Worm (Caenorhabditis elegans) whole organism, L1 larva: Measurements from ENCODE around the gene scl-13.
A peak's percentile ranks its signal among the peaks of the same experiment; 100 is the strongest.

Experiments used
- C16A3.4 ChIP-seq: fragments of 150-350 bp; optimal IDR thresholded peaks from 2 replicates; lab custom pipeline; 2014; ENCODE audit warnings: missing biosample characterization, missing genetic modification characterization
- C34B4.2 ChIP-seq: sonication (generic microtip); optimal IDR thresholded peaks from 2 replicates; lab custom pipeline; 2017; ENCODE audit warnings: mild to moderate bottlenecking, missing genetic modification characterization, missing compliant biosample characterization
- alr-1 ChIP-seq: fragments of 200-800 bp; sonication (Bioruptor generic); optimal IDR thresholded peaks from 2 replicates; lab custom pipeline; 2018; ENCODE audit warnings: borderline replicate concordance, mild to moderate bottlenecking, missing genetic modification characterization, missing compliant biosample characterization
- ceh-82 ChIP-seq, 3 experiments: fragments of 150-350 bp in 1 of 3; sonication (generic microtip) in 2 of 3; optimal IDR thresholded peaks; 2 replicates each; lab custom pipeline; 2014 to 2017; ENCODE audit warnings: missing biosample characterization in 3 of 3, missing genetic modification characterization in 3 of 3
- ceh-88 ChIP-seq: fragments of 200-800 bp; sonication (Bioruptor generic); IDR thresholded peaks from 2 replicates; pipeline ENCODE4 v1.3.6; 2022; ENCODE audit warnings: missing genetic modification characterization, missing compliant biosample characterization
- ceh-90 ChIP-seq: sonication (generic microtip); optimal IDR thresholded peaks from 2 replicates; lab custom pipeline; 2016; ENCODE audit warnings: missing genetic modification characterization, missing compliant biosample characterization
- dpl-1 ChIP-seq, 3 experiments: fragments of 150-350 bp in 2 of 3; sonication (generic microtip) in 1 of 3; optimal IDR thresholded peaks; 2 replicates each; lab custom pipeline; 2014 to 2017; ENCODE audit warnings: missing biosample characterization in 3 of 3, missing genetic modification characterization in 3 of 3, missing genetic modification reagents in 3 of 3
- dsc-1 ChIP-seq: sonication (generic microtip); optimal IDR thresholded peaks from 2 replicates; lab custom pipeline; 2016; ENCODE audit warnings: mild to moderate bottlenecking, missing genetic modification characterization, missing compliant biosample characterization
- efl-1 ChIP-seq, 4 experiments: fragments of 150-350 bp; optimal IDR thresholded peaks in 3 of 4; peaks in 1 of 4; 1 replicate in 1 of 4; 2 replicates in 3 of 4; lab custom pipeline; 2014; ENCODE audit warnings: missing biosample characterization in 2 of 4, missing genetic modification characterization in 2 of 4, missing genetic modification reagents in 2 of 4
- egl-13 ChIP-seq: sonication (generic microtip); optimal IDR thresholded peaks from 2 replicates; lab custom pipeline; 2016; ENCODE audit warnings: missing genotype, missing genetic modification reagents, missing genetic modification characterization, missing compliant biosample characterization
- egl-27 ChIP-seq, 2 experiments: fragments of 150-350 bp in 1 of 2; sonication (generic microtip); optimal IDR thresholded peaks; 3 replicates each; lab custom pipeline; 2017 to 2018; ENCODE audit warnings: missing biosample characterization in 2 of 2, missing genetic modification characterization in 2 of 2, missing genetic modification reagents in 2 of 2
- elt-3 ChIP-seq, 6 experiments: fragments of 150-350 bp in 1 of 6; sonication (generic microtip); optimal IDR thresholded peaks; 2 replicates each; lab custom pipeline; 2017 to 2018; ENCODE audit warnings: missing biosample characterization in 6 of 6, missing genetic modification characterization in 6 of 6, inconsistent platforms in 1 of 6
- ets-5 ChIP-seq: fragments of 200-800 bp; sonication (Bioruptor generic); IDR thresholded peaks from 2 replicates; pipeline ENCODE4 v1.3.6; 2022; ENCODE audit warnings: missing genetic modification characterization, missing compliant biosample characterization
- fkh-4 ChIP-seq: sonication (generic microtip); optimal IDR thresholded peaks from 2 replicates; lab custom pipeline; 2016; ENCODE audit warnings: missing compliant biosample characterization, missing genetic modification characterization, borderline replicate concordance
- fkh-8 ChIP-seq: sonication (generic microtip); optimal IDR thresholded peaks from 2 replicates; lab custom pipeline; 2016; ENCODE audit warnings: mild to moderate bottlenecking, missing genetic modification characterization, missing compliant biosample characterization
- hlh-4 ChIP-seq: sonication (generic microtip); optimal IDR thresholded peaks from 2 replicates; lab custom pipeline; 2016; ENCODE audit warnings: mild to moderate bottlenecking, missing genetic modification characterization, missing compliant biosample characterization
- isw-1 ChIP-seq: fragments of 200-800 bp; sonication (Bioruptor generic); IDR thresholded peaks from 2 replicates; pipeline ENCODE4 v1.3.6; 2022; ENCODE audit warnings: missing genetic modification characterization, missing compliant biosample characterization
- lin-13 ChIP-seq: fragments of 150-350 bp; optimal IDR thresholded peaks from 2 replicates; lab custom pipeline; 2014; ENCODE audit warnings: missing biosample characterization, missing genetic modification reagents, missing genetic modification characterization
- lin-14 ChIP-seq: fragments of 200-800 bp; sonication (Bioruptor generic); optimal IDR thresholded peaks from 2 replicates; lab custom pipeline; 2018; ENCODE audit warnings: mild to moderate bottlenecking, missing genetic modification characterization, moderate library complexity, missing compliant biosample characterization
- lsy-2 ChIP-seq, 2 experiments: fragments of 150-350 bp; optimal IDR thresholded peaks; 2 replicates each; lab custom pipeline; 2014; ENCODE audit warnings: missing biosample characterization in 2 of 2, missing genetic modification characterization in 2 of 2
- mab-9 ChIP-seq: fragments of 200-800 bp; sonication (Bioruptor generic); IDR thresholded peaks from 2 replicates; pipeline ENCODE4 v1.3.6; 2022; ENCODE audit warnings: missing genetic modification reagents, missing genetic modification characterization, missing compliant biosample characterization
- mdl-1 ChIP-seq, 2 experiments: fragments of 150-350 bp; optimal IDR thresholded peaks; 2 replicates each; lab custom pipeline; 2014 to 2017; ENCODE audit warnings: missing biosample characterization in 2 of 2, missing genetic modification characterization in 2 of 2, inconsistent platforms in 1 of 2
- mef-2 ChIP-seq: fragments of 150-350 bp; optimal IDR thresholded peaks from 2 replicates; lab custom pipeline; 2014; ENCODE audit warnings: missing biosample characterization, missing genetic modification characterization
- nhr-11 ChIP-seq: fragments of 150-350 bp; optimal IDR thresholded peaks from 2 replicates; lab custom pipeline; 2014; ENCODE audit warnings: missing biosample characterization, missing genetic modification characterization
- nhr-12 ChIP-seq: sonication (generic microtip); optimal IDR thresholded peaks from 2 replicates; lab custom pipeline; 2017; ENCODE audit warnings: missing biosample characterization, missing genetic modification characterization
- nhr-19 ChIP-seq: fragments of 200-800 bp; sonication (Bioruptor generic); conservative IDR thresholded peaks from 2 replicates; pipeline ENCODE4 v1.3.6; 2022; ENCODE audit warnings: missing genetic modification characterization, missing compliant biosample characterization
- nhr-20 ChIP-seq: sonication (generic microtip); optimal IDR thresholded peaks from 2 replicates; lab custom pipeline; 2016; ENCODE audit warnings: mild to moderate bottlenecking, missing genetic modification characterization, missing compliant biosample characterization
- nhr-237 ChIP-seq: fragments of 150-350 bp; optimal IDR thresholded peaks from 2 replicates; lab custom pipeline; 2014; ENCODE audit warnings: missing biosample characterization, missing genetic modification characterization
- nhr-28 ChIP-seq: fragments of 150-350 bp; optimal IDR thresholded peaks from 2 replicates; lab custom pipeline; 2014; ENCODE audit warnings: missing biosample characterization, missing genetic modification characterization
- nhr-47 ChIP-seq: sonication (generic microtip); optimal IDR thresholded peaks from 2 replicates; lab custom pipeline; 2016; ENCODE audit warnings: mild to moderate bottlenecking, missing genetic modification characterization, moderate library complexity, missing compliant biosample characterization
- nhr-71 ChIP-seq: sonication (generic microtip); optimal IDR thresholded peaks from 2 replicates; lab custom pipeline; 2016; ENCODE audit warnings: mild to moderate bottlenecking, missing genetic modification characterization, moderate library complexity, missing compliant biosample characterization
- nhr-77 ChIP-seq: fragments of 150-350 bp; optimal IDR thresholded peaks from 2 replicates; lab custom pipeline; 2014; ENCODE audit warnings: missing biosample characterization, missing genetic modification characterization
- pag-3 ChIP-seq: sonication (generic microtip); optimal IDR thresholded peaks from 2 replicates; lab custom pipeline; 2017; ENCODE audit warnings: missing genetic modification characterization, mild to moderate bottlenecking, missing compliant biosample characterization, antibody characterized with exemption, borderline replicate concordance; ENCODE audit not compliant: insufficient read depth
- pax-3 ChIP-seq: fragments of 200-800 bp; sonication (Bioruptor generic); optimal IDR thresholded peaks from 2 replicates; lab custom pipeline; 2018; ENCODE audit warnings: mild to moderate bottlenecking, missing genetic modification characterization, moderate library complexity, missing compliant biosample characterization
- pqm-1 ChIP-seq: sonication (generic microtip); optimal IDR thresholded peaks from 3 replicates; lab custom pipeline; 2017; ENCODE audit warnings: missing biosample characterization, missing genetic modification characterization
- snpc-4 ChIP-seq: fragments of 150-350 bp; optimal IDR thresholded peaks from 2 replicates; lab custom pipeline; 2014; ENCODE audit warnings: missing biosample characterization, missing genetic modification characterization
- sup-37 ChIP-seq: fragments of 200-800 bp; sonication (Bioruptor generic); optimal IDR thresholded peaks from 2 replicates; lab custom pipeline; 2018; ENCODE audit warnings: mild to moderate bottlenecking, missing genetic modification characterization, missing compliant biosample characterization
- swsn-7 ChIP-seq: sonication (generic microtip); optimal IDR thresholded peaks from 2 replicates; lab custom pipeline; 2016; ENCODE audit warnings: missing genetic modification characterization, missing compliant biosample characterization
- tbx-2 ChIP-seq: sonication (generic microtip); optimal IDR thresholded peaks from 2 replicates; lab custom pipeline; 2016; ENCODE audit warnings: missing genetic modification characterization, missing compliant biosample characterization
- unc-130 ChIP-seq: fragments of 150-350 bp; optimal IDR thresholded peaks from 2 replicates; lab custom pipeline; 2017; ENCODE audit warnings: missing biosample characterization, missing genetic modification characterization, inconsistent platforms
- unc-30 ChIP-seq: sonication (generic microtip); optimal IDR thresholded peaks from 2 replicates; lab custom pipeline; 2017; ENCODE audit warnings: missing biosample characterization, missing genetic modification characterization
- xbp-1 ChIP-seq: sonication (generic microtip); optimal IDR thresholded peaks from 2 replicates; lab custom pipeline; 2016; ENCODE audit warnings: missing genetic modification characterization, missing compliant biosample characterization
- zag-1 ChIP-seq: fragments of 150-350 bp; optimal IDR thresholded peaks from 2 replicates; lab custom pipeline; 2014; ENCODE audit warnings: missing biosample characterization, missing genetic modification characterization

Gene scl-13

DNA sequence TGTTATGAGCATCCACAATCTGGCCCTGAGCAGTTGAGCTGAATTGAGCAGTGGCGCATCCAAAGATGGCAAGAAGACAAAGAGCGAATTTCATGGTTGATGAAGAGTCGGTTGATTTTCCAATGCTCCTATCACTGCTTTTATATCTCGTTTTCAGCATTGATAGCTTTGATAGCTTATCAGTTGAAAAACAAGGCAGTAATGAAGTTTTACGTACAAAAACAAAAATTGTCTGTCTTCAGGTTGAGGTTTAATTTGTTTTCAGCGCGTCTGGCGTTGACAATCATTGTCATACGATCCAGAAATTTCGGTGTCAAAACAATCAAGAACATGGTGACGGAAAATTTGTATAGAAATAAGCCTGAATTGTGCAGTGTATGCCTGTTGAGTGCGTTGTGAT lies at the start of gene scl-13:
scl-13 (minus strand) TSS at position 101 of the 400 bp plus-strand sequence.
- no peak for TF ChIP-seq snpc-4

- TF ChIP-seq nhr-71 (tag; lab: Kevin White, UChicago) (peak; percentile 32), xbp-1 (tag; lab: Kevin White, UChicago) (no peak), dsc-1 (tag; lab: Kevin White, UChicago) (peak; percentile 62), nhr-47 (peak; percentile 12), nhr-28 (tag; lab: Kevin White, UChicago) (no peak), unc-30 (tag; lab: Kevin White, UChicago) (no peak), fkh-8 (tag; lab: Kevin White, UChicago) (peak; percentile 69), hlh-4 (tag; lab: Kevin White, UChicago) (peak; percentile 18), mef-2 (tag; lab: Kevin White, UChicago) (no peak)
Observed at ce11 chrV:3860123-3860522, 48.7 kb upstream of the scl-13 start, which contains the start of gene nhr-189. nhr-189 (minus strand) TSS chrV:3860243.

ce11 chrV:3857778-3858177 lies 46.3 kb upstream of the scl-13 start, which contains the start of gene nhr-188:
nhr-188 (minus strand) TSS chrV:3857861.
- TF ChIP-seq nhr-47: peak; percentile 43
- TF ChIP-seq nhr-71 (tag; lab: Kevin White, UChicago): peak; percentile 45
- TF ChIP-seq nhr-237 (tag; lab: Kevin White, UChicago): no peak
- TF ChIP-seq dsc-1 (tag; lab: Kevin White, UChicago): peak; percentile 86
- peak; percentile 72 for TF ChIP-seq fkh-8 (tag; lab: Kevin White, UChicago)
- no peak for TF ChIP-seq ceh-88 (GFP tag; lab: Robert Waterston, UW)
- TF ChIP-seq zag-1 (tag; lab: Kevin White, UChicago): no peak
- TF ChIP-seq pag-3 (tag; lab: Kevin White, UChicago): no peak

DNA sequence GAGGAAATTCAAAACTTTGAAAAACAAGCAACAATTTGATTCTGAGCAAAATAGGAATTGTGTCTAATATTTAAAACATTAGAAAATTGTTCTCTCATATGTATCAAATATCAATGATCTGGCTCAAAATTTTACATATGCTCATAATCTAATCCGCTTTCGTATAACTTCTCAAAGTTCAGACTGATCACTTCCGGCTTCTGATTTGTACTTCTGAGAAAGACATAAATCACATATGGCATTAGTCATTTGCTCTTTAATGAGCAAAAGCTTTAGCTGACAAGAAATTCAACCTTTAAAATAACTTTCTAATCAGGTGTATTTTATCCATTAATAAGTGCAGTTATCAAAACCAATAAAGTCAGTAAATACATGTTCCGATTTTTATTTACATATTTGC lies 44.5 kb upstream of the scl-13 start:
- TF ChIP-seq ceh-90 (tag; lab: Kevin White, UChicago) (no peak), efl-1 (optimal IDR thresholded peaks at IDR 0.05; lab: Kevin White, UChicago) (no peak), efl-1 (GFP tag; optimal IDR thresholded peaks at IDR 0.05 in 1 of 2; lab: Kevin White, UChicago) (no peak), dpl-1 (GFP tag; optimal IDR thresholded peaks at IDR 0.05; lab: Kevin White, UChicago) (no peak), nhr-71 (tag; lab: Kevin White, UChicago) (peak; percentile 78), C34B4.2 (tag; lab: Kevin White, UChicago) (no peak), ceh-82 (tag; optimal IDR thresholded peaks at IDR 0.05; lab: Kevin White, UChicago) (no peak), egl-27 (tag; optimal IDR thresholded peaks at IDR 0.05; lab: Kevin White, UChicago) (no peak), mdl-1 (tag; optimal IDR thresholded peaks at IDR 0.05; lab: Kevin White, UChicago) (no peak), nhr-28 (tag; lab: Kevin White, UChicago) (no peak), unc-130 (tag; lab: Kevin White, UChicago) (no peak), nhr-47 (peak; percentile 76), egl-13 (peak; percentile 41), nhr-20 (tag; lab: Kevin White, UChicago) (peak; percentile 48), fkh-8 (tag; lab: Kevin White, UChicago) (peak; percentile 97), nhr-11 (tag; lab: Kevin White, UChicago) (peak; percentile 39), nhr-12 (tag; lab: Kevin White, UChicago) (no peak), isw-1 (no peak), lin-13 (GFP tag; lab: Kevin White, UChicago) (no peak), sup-37 (GFP tag; lab: Kevin White, UChicago) (no peak), dsc-1 (tag; lab: Kevin White, UChicago) (peak; percentile 93), lsy-2 (tag; optimal IDR thresholded peaks at IDR 0.05; lab: Kevin White, UChicago) (peak in 1 of 2 experiments; percentile 37), elt-3 (tag; optimal IDR thresholded peaks at IDR 0.05; lab: Kevin White, UChicago) (no peak), fkh-4 (tag; lab: Kevin White, UChicago) (no peak), tbx-2 (tag; lab: Kevin White, UChicago) (no peak), mab-9 (GFP tag; lab: Robert Waterston, UW) (no peak), nhr-77 (tag; lab: Kevin White, UChicago) (no peak), alr-1 (tag; lab: Kevin White, UChicago) (no peak), pqm-1 (tag; lab: Kevin White, UChicago) (no peak), pag-3 (tag; lab: Kevin White, UChicago) (no peak), nhr-19 (GFP tag; lab: Robert Waterston, UW) (peak; percentile 18; the same call in 1 of the 2 replicates), pax-3 (peak; percentile 17), C16A3.4 (tag; lab: Kevin White, UChicago) (no peak), ceh-88 (GFP tag; lab: Robert Waterston, UW) (no peak), lin-14 (GFP tag; lab: Kevin White, UChicago) (peak; percentile 31), ets-5 (GFP tag; lab: Robert Waterston, UW) (no peak), mef-2 (tag; lab: Kevin White, UChicago) (no peak), swsn-7 (peak; percentile 21)
